Fruit fly (Drosophila melanogaster) whole organism, prepupa: ENCODE results near the gene CG5199.

Experiments
- CG10631 ChIP-seq: fragments of 200-800 bp; sonication (Bioruptor generic); optimal IDR thresholded peaks from 2 replicates; lab custom pipeline; 2016; ENCODE audit warnings: missing biosample characterization, missing genetic modification characterization
- CG10669 ChIP-seq: fragments of 200-800 bp; sonication (Bioruptor generic); optimal IDR thresholded peaks from 3 replicates; lab custom pipeline; 2018; ENCODE audit warnings: missing biosample characterization, mild to moderate bottlenecking, missing genetic modification characterization, moderate library complexity
- CG11294 ChIP-seq: fragments of 200-800 bp; sonication (Bioruptor generic); IDR thresholded peaks from 2 replicates; pipeline ENCODE4 v1.3.6; 2022; ENCODE audit warnings: missing biosample characterization, missing genetic modification characterization
- CG11902 ChIP-seq: fragments of 200-800 bp; sonication (Bioruptor generic); optimal IDR thresholded peaks from 3 replicates; lab custom pipeline; 2016; ENCODE audit warnings: missing biosample characterization, missing genetic modification characterization
- CG15336 ChIP-seq: fragments of 200-800 bp; sonication (Bioruptor generic); IDR thresholded peaks from 2 replicates; pipeline ENCODE4 v1.3.6; 2022; ENCODE audit warnings: missing biosample characterization, missing genetic modification characterization
- CG1621 ChIP-seq: fragments of 200-800 bp; sonication (Bioruptor generic); optimal IDR thresholded peaks from 3 replicates; lab custom pipeline; 2018; ENCODE audit warnings: missing biosample characterization, mild to moderate bottlenecking, missing genetic modification characterization
- CG3032 ChIP-seq: fragments of 200-800 bp; optimal IDR thresholded peaks from 2 replicates; lab custom pipeline; 2019; ENCODE audit warnings: missing biosample characterization, mild to moderate bottlenecking, missing genetic modification characterization, moderate library complexity
- CG31627 ChIP-seq: fragments of 200-800 bp; sonication (Bioruptor generic); optimal IDR thresholded peaks from 3 replicates; lab custom pipeline; 2016; ENCODE audit warnings: missing biosample characterization, missing genetic modification characterization
- CG32006 ChIP-seq: fragments of 200-800 bp; sonication (Bioruptor generic); optimal IDR thresholded peaks from 3 replicates; lab custom pipeline; 2017; ENCODE audit warnings: missing biosample characterization, mild to moderate bottlenecking, missing genetic modification characterization
- CG34406 ChIP-seq: fragments of 200-800 bp; sonication (Bioruptor generic); optimal IDR thresholded peaks from 3 replicates; lab custom pipeline; 2016; ENCODE audit warnings: missing biosample characterization, missing genetic modification characterization
- CG3919 ChIP-seq: fragments of 200-800 bp; sonication (Bioruptor generic); optimal IDR thresholded peaks from 3 replicates; lab custom pipeline; 2016; ENCODE audit warnings: missing biosample characterization, missing genetic modification characterization
- CG6163 ChIP-seq: fragments of 200-800 bp; sonication (Bioruptor generic); IDR thresholded peaks from 3 replicates; pipeline ENCODE4 v1.3.6; 2022; ENCODE audit warnings: missing biosample characterization, missing genetic modification characterization
- CG6276 ChIP-seq: fragments of 200-800 bp; sonication (Bioruptor generic); optimal IDR thresholded peaks from 2 replicates; lab custom pipeline; 2017; ENCODE audit warnings: missing biosample characterization, mild to moderate bottlenecking, missing genetic modification characterization
- CG6792 ChIP-seq: fragments of 200-800 bp; sonication (Bioruptor generic); optimal IDR thresholded peaks from 3 replicates; lab custom pipeline; 2016; ENCODE audit warnings: missing biosample characterization, missing genetic modification characterization
- CG6808 ChIP-seq: fragments of 200-800 bp; sonication (Bioruptor generic); optimal IDR thresholded peaks from 3 replicates; lab custom pipeline; 2017; ENCODE audit warnings: missing biosample characterization, missing genetic modification characterization, mild to moderate bottlenecking, moderate library complexity, missing genetic modification reagents
- CG6854 ChIP-seq: fragments of 200-800 bp; sonication (Bioruptor generic); optimal IDR thresholded peaks from 2 replicates; lab custom pipeline; 2017; ENCODE audit warnings: missing biosample characterization, mild to moderate bottlenecking, missing genetic modification characterization
- CG7368 ChIP-seq: fragments of 200-800 bp; sonication (Bioruptor generic); optimal IDR thresholded peaks from 3 replicates; lab custom pipeline; 2016; ENCODE audit warnings: missing biosample characterization, missing genetic modification characterization
- CG8119 ChIP-seq: fragments of 200-800 bp; sonication (Bioruptor generic); IDR thresholded peaks from 3 replicates; pipeline ENCODE4 v1.3.6; 2022; ENCODE audit warnings: missing biosample characterization, missing genetic modification characterization
- CG8632 ChIP-seq: fragments of 200-800 bp; sonication (Bioruptor generic); optimal IDR thresholded peaks from 3 replicates; lab custom pipeline; 2016; ENCODE audit warnings: missing biosample characterization, missing genetic modification characterization
- CG9139 ChIP-seq: fragments of 200-800 bp; sonication (Bioruptor generic); optimal IDR thresholded peaks from 3 replicates; lab custom pipeline; 2017; ENCODE audit warnings: missing biosample characterization, mild to moderate bottlenecking, missing genetic modification characterization
- Eip75B ChIP-seq: fragments of 200-800 bp; sonication (Bioruptor generic); optimal IDR thresholded peaks from 3 replicates; lab custom pipeline; 2016; ENCODE audit warnings: missing biosample characterization, missing genetic modification characterization
- Eip78C ChIP-seq: fragments of 200-800 bp; sonication (Bioruptor generic); peaks from one replicate; lab custom pipeline; 2016; ENCODE audit warnings: missing biosample characterization, missing genetic modification characterization
- Eip93F ChIP-seq: fragments of 200-800 bp; sonication (Bioruptor generic); optimal IDR thresholded peaks from 2 replicates; lab custom pipeline; 2016; ENCODE audit warnings: missing biosample characterization, mild to moderate bottlenecking, missing genetic modification characterization
- Ets96B ChIP-seq: fragments of 200-800 bp; optimal IDR thresholded peaks from 2 replicates; lab custom pipeline; 2019; ENCODE audit warnings: missing biosample characterization, mild to moderate bottlenecking, missing genetic modification characterization, moderate library complexity
- Gug ChIP-seq: fragments of 200-800 bp; sonication (Bioruptor generic); IDR thresholded peaks from 2 replicates; pipeline ENCODE4 v1.3.6; 2022; ENCODE audit warnings: missing biosample characterization, missing genetic modification characterization
- Hr38 ChIP-seq: sonication (Bioruptor generic); optimal IDR thresholded peaks from 2 replicates; lab custom pipeline; 2016; ENCODE audit warnings: missing biosample characterization, missing genetic modification characterization
- Hr4 ChIP-seq: fragments of 200-800 bp; sonication (Bioruptor generic); optimal IDR thresholded peaks from 3 replicates; lab custom pipeline; 2016; ENCODE audit warnings: missing biosample characterization, missing genetic modification characterization
- Lpt ChIP-seq: fragments of 200-800 bp; sonication (Bioruptor generic); optimal IDR thresholded peaks from 3 replicates; lab custom pipeline; 2016; ENCODE audit warnings: missing biosample characterization, missing genetic modification characterization
- Met ChIP-seq: fragments of 200-800 bp; sonication (Bioruptor generic); optimal IDR thresholded peaks from 3 replicates; lab custom pipeline; 2016; ENCODE audit warnings: missing biosample characterization, missing genetic modification characterization
- OdsH ChIP-seq: fragments of 200-800 bp; sonication (Bioruptor generic); optimal IDR thresholded peaks from 3 replicates; lab custom pipeline; 2016; ENCODE audit warnings: missing biosample characterization, missing genetic modification characterization
- Smox ChIP-seq: fragments of 200-800 bp; sonication (Bioruptor generic); optimal IDR thresholded peaks from 3 replicates; lab custom pipeline; 2016; ENCODE audit warnings: missing biosample characterization, missing genetic modification characterization
- Sox102F ChIP-seq: fragments of 200-800 bp; sonication (Bioruptor generic); optimal IDR thresholded peaks from 2 replicates; lab custom pipeline; 2016; ENCODE audit warnings: missing biosample characterization, mild to moderate bottlenecking, missing genetic modification characterization
- Sox14 ChIP-seq: fragments of 200-800 bp; sonication (Bioruptor generic); optimal IDR thresholded peaks from 3 replicates; lab custom pipeline; 2016; ENCODE audit warnings: missing biosample characterization, missing genetic modification characterization
- Sox15 ChIP-seq: fragments of 200-800 bp; sonication (Bioruptor generic); optimal IDR thresholded peaks from 3 replicates; lab custom pipeline; 2016; ENCODE audit warnings: missing biosample characterization, missing genetic modification characterization
- acj6 ChIP-seq: fragments of 200-800 bp; sonication (Bioruptor generic); optimal IDR thresholded peaks from 3 replicates; lab custom pipeline; 2016; ENCODE audit warnings: missing biosample characterization, missing genetic modification characterization
- dsx ChIP-seq: fragments of 200-800 bp; optimal IDR thresholded peaks from 3 replicates; lab custom pipeline; 2019; ENCODE audit warnings: missing biosample characterization, mild to moderate bottlenecking, missing genetic modification characterization, moderate library complexity; ENCODE audit not compliant: poor library complexity, severe bottlenecking
- eg ChIP-seq: fragments of 200-800 bp; sonication (Bioruptor generic); IDR thresholded peaks from 3 replicates; pipeline ENCODE4 v1.3.6; 2022; ENCODE audit warnings: missing biosample characterization, missing genetic modification characterization
- esn ChIP-seq: fragments of 200-800 bp; sonication (Bioruptor generic); optimal IDR thresholded peaks from 2 replicates; lab custom pipeline; 2016; ENCODE audit warnings: missing biosample characterization, mild to moderate bottlenecking, missing genetic modification characterization, moderate library complexity
- fd59A ChIP-seq: fragments of 200-800 bp; sonication (Bioruptor generic); optimal IDR thresholded peaks from 2 replicates; lab custom pipeline; 2017; ENCODE audit warnings: missing biosample characterization, mild to moderate bottlenecking, missing genetic modification characterization, missing genetic modification reagents
- fd85E ChIP-seq: fragments of 200-800 bp; sonication (Bioruptor generic); optimal IDR thresholded peaks from 3 replicates; lab custom pipeline; 2016; ENCODE audit warnings: missing biosample characterization, missing genetic modification characterization
- fkh ChIP-seq: fragments of 200-800 bp; sonication (Bioruptor generic); optimal IDR thresholded peaks from 3 replicates; lab custom pipeline; 2017; ENCODE audit warnings: missing biosample characterization, mild to moderate bottlenecking, missing genetic modification characterization, moderate library complexity
- spab ChIP-seq: fragments of 200-800 bp; sonication (Bioruptor generic); optimal IDR thresholded peaks from 2 replicates; lab custom pipeline; 2017; ENCODE audit warnings: missing biosample characterization, mild to moderate bottlenecking, missing genetic modification characterization, missing genetic modification reagents
- ss ChIP-seq, 2 experiments: fragments of 200-800 bp; sonication (Bioruptor generic); optimal IDR thresholded peaks; 2 replicates in 1 of 2; 3 replicates in 1 of 2; lab custom pipeline; 2017 to 2018; ENCODE audit warnings: mild to moderate bottlenecking in 2 of 2, missing biosample characterization in 2 of 2, missing genetic modification characterization in 2 of 2, moderate library complexity in 1 of 2
- svp ChIP-seq: fragments of 200-800 bp; sonication (Bioruptor generic); peaks from one replicate; lab custom pipeline; 2016; ENCODE audit warnings: missing biosample characterization, missing genetic modification characterization
- vri ChIP-seq: fragments of 200-800 bp; sonication (Bioruptor generic); optimal IDR thresholded peaks from 3 replicates; lab custom pipeline; 2016; ENCODE audit warnings: missing biosample characterization, mild to moderate bottlenecking, missing genetic modification characterization

Gene CG5199

DNA sequence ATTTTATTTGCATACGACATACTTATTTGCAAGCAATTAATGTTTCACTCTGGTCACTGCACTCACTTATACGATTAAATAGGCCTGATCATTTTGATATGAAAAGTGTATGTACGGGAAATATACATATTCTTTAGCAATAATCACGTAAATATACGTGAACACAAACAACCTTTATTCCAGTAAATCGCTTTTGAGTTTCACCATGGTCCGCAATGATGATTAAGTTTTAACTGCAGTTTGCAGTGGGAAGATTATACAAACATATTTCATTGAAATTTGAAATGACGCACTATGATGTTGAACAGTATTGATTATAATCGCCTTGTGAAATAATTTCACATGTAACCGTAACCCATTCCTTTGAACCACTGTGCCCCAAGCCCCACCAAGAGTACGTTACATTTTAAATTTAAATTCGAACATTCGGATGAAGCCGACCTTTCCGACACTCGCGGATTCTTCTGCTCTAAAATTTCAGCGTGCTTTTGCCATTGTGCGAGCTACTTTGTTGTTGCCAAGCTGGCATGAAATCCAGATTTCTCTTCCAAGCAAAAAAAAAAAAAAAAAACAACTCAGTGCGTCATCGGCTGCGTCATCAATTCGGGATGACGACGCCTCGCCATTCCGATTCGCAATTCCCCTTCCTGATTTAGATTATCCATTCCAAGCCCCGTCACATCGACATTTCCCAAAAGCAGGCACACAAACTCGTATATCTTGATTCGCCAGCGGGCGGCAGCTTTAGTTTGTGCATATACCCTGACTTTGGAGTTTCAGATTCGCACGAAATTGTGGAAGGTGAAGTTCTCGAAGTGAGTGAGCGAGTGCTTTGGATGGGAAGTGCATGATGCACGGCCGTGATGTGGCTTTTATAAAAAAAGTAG, 48.9 kb downstream of the CG5199 start (continued):
- TF ChIP-seq CG3032 (tag; lab: Kevin White, UChicago): peak; percentile 67
- peak; percentile 68 for TF ChIP-seq CG32006
- peak; percentile 42; the same call in 2 of the 3 replicates for TF ChIP-seq CG6163
- peak; percentile 82 for TF ChIP-seq Met (GFP tag; lab: Kevin White, UChicago)
- TF ChIP-seq Eip75B: peak; percentile 69
- TF ChIP-seq Hr4 (GFP tag; lab: Kevin White, UChicago): peak; percentile 40
- peak; percentile 85 for TF ChIP-seq esn (GFP tag; lab: Kevin White, UChicago)
- TF ChIP-seq Ets96B: peak; percentile 47
- peak; percentile 63 for TF ChIP-seq CG10669 (GFP tag; lab: Kevin White, UChicago)
- no peak for TF ChIP-seq vri (GFP tag; lab: Kevin White, UChicago)

DNA sequence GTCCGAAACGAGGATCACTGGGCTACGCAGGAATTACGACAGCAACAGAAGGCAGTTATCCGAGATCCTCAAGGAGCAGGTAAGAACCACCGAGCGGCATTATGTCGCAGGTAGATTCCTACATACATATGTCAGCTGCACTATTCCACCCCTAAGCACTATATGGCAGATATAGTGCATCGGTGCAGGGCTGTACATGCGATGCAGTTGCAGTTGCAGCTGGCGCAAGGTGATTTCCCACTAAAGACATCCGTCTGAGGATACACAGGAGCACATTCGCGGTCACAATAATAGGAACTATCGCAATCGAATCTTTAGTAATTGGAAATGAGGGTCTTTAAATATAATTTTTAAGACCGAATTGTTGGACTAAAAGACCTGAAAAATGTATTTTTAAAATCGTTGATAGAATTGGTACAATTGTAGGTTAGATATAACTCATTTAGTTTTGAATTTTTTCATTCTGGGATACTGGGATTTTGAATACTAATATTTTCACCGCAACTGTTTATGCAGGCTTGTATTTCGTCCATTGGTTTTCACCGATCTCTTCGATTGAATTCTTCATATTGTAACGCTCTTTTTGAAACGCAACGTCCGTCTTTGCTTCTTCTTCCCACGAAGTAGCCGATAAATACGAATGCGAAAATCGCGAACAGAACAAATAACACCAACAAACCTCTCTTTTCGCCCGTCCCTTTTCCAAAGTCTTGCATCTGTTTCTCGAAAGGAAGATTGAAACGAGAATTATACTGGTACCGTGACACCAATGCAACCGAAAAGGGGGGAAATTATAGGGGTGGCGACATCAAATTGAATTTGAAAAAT, 49.8 kb downstream of the CG5199 start:
- TF ChIP-seq svp (GFP tag; lab: Kevin White, UChicago) (peak; percentile 80), Hr38 (no peak), OdsH (peak; percentile 66), CG6854 (GFP tag; lab: Kevin White, UChicago) (no peak), vri (GFP tag; lab: Kevin White, UChicago) (peak; percentile 49), CG11902 (peak; percentile 62), CG34406 (GFP tag; lab: Kevin White, UChicago) (peak; percentile 60), Gug (GFP tag; lab: Robert Waterston, UW) (no peak), CG8632 (GFP tag; lab: Kevin White, UChicago) (peak; percentile 49), Hr4 (GFP tag; lab: Kevin White, UChicago) (no peak), CG1621 (peak; percentile 75), CG6792 (GFP tag; lab: Kevin White, UChicago) (peak; percentile 72), CG11294 (GFP tag; lab: Robert Waterston, UW) (no peak), spab (GFP tag; lab: Kevin White, UChicago) (peak; percentile 73), CG8119 (no peak), fd59A (peak; percentile 72), Smox (GFP tag; lab: Kevin White, UChicago) (peak; percentile 72), Lpt (GFP tag; lab: Kevin White, UChicago) (no peak), Eip78C (peak; percentile 91), acj6 (GFP tag; lab: Kevin White, UChicago) (peak; percentile 73), fd85E (no peak), CG31627 (GFP tag; lab: Kevin White, UChicago) (peak; percentile 64), CG7368 (peak; percentile 55), CG6163 (peak; percentile 77), eg (no peak), dsx (GFP tag; lab: Kevin White, UChicago) (peak; percentile 86), CG3919 (GFP tag; lab: Kevin White, UChicago) (peak; percentile 56), Eip75B (peak; percentile 69), Sox15 (GFP tag; lab: Kevin White, UChicago) (peak; percentile 24), CG15336 (GFP tag; lab: Robert Waterston, UW) (peak; percentile 25; the same call in 1 of the 2 replicates), Sox14 (GFP tag; lab: Kevin White, UChicago) (peak; percentile 56), Sox102F (GFP tag; lab: Kevin White, UChicago) (peak; percentile 51), ss (GFP tag; optimal IDR thresholded peaks at IDR 0.05; lab: Kevin White, UChicago) (peak; percentile 55 to 86), CG10669 (GFP tag; lab: Kevin White, UChicago) (peak; percentile 77), esn (GFP tag; lab: Kevin White, UChicago) (peak; percentile 54), CG6808 (GFP tag; lab: Kevin White, UChicago) (peak; percentile 76), Met (GFP tag; lab: Kevin White, UChicago) (peak; percentile 62), CG10631 (GFP tag; lab: Kevin White, UChicago) (peak; percentile 39), CG9139 (GFP tag; lab: Kevin White, UChicago) (peak; percentile 73), CG6276 (GFP tag; lab: Kevin White, UChicago) (no peak), fkh (no peak), Eip93F (GFP tag; lab: Kevin White, UChicago) (peak; percentile 23)
